Fruit fly (Drosophila melanogaster): Measurements from ENCODE around the gene CG44139.

DNA sequence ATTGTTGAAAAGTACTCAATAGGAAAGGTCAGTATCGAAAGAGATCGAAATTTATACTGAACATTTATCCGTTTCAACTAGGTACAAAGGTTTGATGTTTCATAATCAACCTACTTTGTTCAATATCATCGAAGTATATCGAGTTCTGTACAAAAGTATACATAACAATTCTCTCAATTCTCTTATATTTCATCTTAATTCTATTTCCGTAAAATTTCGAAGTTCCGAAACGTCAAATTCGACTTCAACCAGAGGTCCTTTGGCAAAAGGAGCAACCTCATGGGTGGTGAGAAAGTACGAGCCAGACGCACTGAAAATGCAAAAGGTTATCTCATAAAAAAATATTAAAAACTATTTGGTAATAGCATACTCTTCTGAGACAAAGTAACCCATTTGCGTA is 8.0 kb upstream of the CG44139 start, which contains the start of gene CG31948:
- TF ChIP-seq EcR (GFP tag; optimal IDR thresholded peaks at IDR 0.05) (no peak), pan (optimal IDR thresholded peaks at IDR 0.05) (no peak), psq (optimal IDR thresholded peaks at IDR 0.05) (no peak), usp (GFP tag; optimal IDR thresholded peaks at IDR 0.05) (no peak), Dll (optimal IDR thresholded peaks at IDR 0.05) (no peak), CG8478 (optimal IDR thresholded peaks at IDR 0.05) (no peak)
